Fruit fly (Drosophila melanogaster) whole organism, adult: ENCODE measurements around the gene CG31473.
A peak's percentile ranks its signal among the peaks of the same experiment; 100 is the strongest.

ENCODE experiments used
- CG12768 ChIP-seq: fragments of 200-800 bp; sonication (Bioruptor generic); optimal IDR thresholded peaks from 2 replicates; lab custom pipeline; 2017; ENCODE audit warnings: missing biosample characterization, missing genetic modification characterization, mild to moderate bottlenecking, moderate library complexity, missing genetic modification reagents
- CG14711 ChIP-seq: fragments of 200-800 bp; sonication (Bioruptor generic); optimal IDR thresholded peaks from 2 replicates; lab custom pipeline; 2018; ENCODE audit warnings: missing biosample characterization, mild to moderate bottlenecking, missing genetic modification characterization, moderate library complexity
- CG1620 ChIP-seq: fragments of 200-800 bp; sonication (Bioruptor generic); optimal IDR thresholded peaks from 2 replicates; lab custom pipeline; 2016; ENCODE audit warnings: missing biosample characterization, missing genetic modification characterization
- CG5204 ChIP-seq: fragments of 200-800 bp; sonication (Bioruptor generic); optimal IDR thresholded peaks from 2 replicates; lab custom pipeline; 2016; ENCODE audit warnings: missing biosample characterization, missing genetic modification characterization
- CG7101 ChIP-seq: fragments of 200-800 bp; sonication (Bioruptor generic); optimal IDR thresholded peaks from 2 replicates; lab custom pipeline; 2018; ENCODE audit warnings: missing biosample characterization, mild to moderate bottlenecking, missing genetic modification characterization, moderate library complexity
- Crg-1 ChIP-seq: fragments of 200-800 bp; sonication (Bioruptor generic); optimal IDR thresholded peaks from 2 replicates; lab custom pipeline; 2016; ENCODE audit warnings: missing biosample characterization, missing genetic modification characterization
- Hr96 ChIP-seq: fragments of 200-800 bp; sonication (Bioruptor generic); optimal IDR thresholded peaks from 2 replicates; lab custom pipeline; 2016; ENCODE audit warnings: missing biosample characterization, missing genetic modification characterization
- Mnt ChIP-seq: fragments of 200-800 bp; sonication (Bioruptor generic); optimal IDR thresholded peaks from 2 replicates; lab custom pipeline; 2016; ENCODE audit warnings: missing biosample characterization, mild to moderate bottlenecking, missing genetic modification characterization
- cnc ChIP-seq, 2 experiments: fragments of >200 bp; optimal IDR thresholded peaks; 2 replicates each; lab custom pipeline; 2017
- kay ChIP-seq: fragments of 200-800 bp; sonication (Bioruptor generic); peaks from one replicate; lab custom pipeline; 2016; ENCODE audit warnings: missing biosample characterization, missing genetic modification characterization, borderline replicate concordance
- pad ChIP-seq: fragments of 200-800 bp; sonication (Bioruptor generic); optimal IDR thresholded peaks from 3 replicates; lab custom pipeline; 2017; ENCODE audit warnings: missing biosample characterization, missing genetic modification characterization, mild to moderate bottlenecking, moderate library complexity, missing genetic modification reagents
- toe ChIP-seq: fragments of 200-800 bp; sonication (Bioruptor generic); optimal IDR thresholded peaks from 2 replicates; lab custom pipeline; 2016; ENCODE audit warnings: missing biosample characterization, missing genetic modification characterization

- TF ChIP-seq cnc (optimal IDR thresholded peaks at IDR 0.05; lab: Kevin White, UChicago) (no peak), CG7101 (tag; lab: Kevin White, UChicago) (no peak), kay (GFP tag; lab: Kevin White, UChicago) (no peak), Mnt (GFP tag; lab: Kevin White, UChicago) (peak; percentile 68), toe (GFP tag; lab: Kevin White, UChicago) (no peak), Hr96 (GFP tag; lab: Kevin White, UChicago) (peak; percentile 21), CG12768 (no peak), CG14711 (no peak), CG1620 (GFP tag; lab: Kevin White, UChicago) (no peak), pad (GFP tag; lab: Kevin White, UChicago) (peak; percentile 17), CG5204 (GFP tag; lab: Kevin White, UChicago) (peak; percentile 13), Crg-1 (GFP tag; lab: Kevin White, UChicago) (no peak)
Observed at dm6 chr3R:7790583-7791034, 21.0 kb upstream of the CG31473 start, which contains the start of gene CG10086.
